Worm (Caenorhabditis elegans) whole organism, L1 larva: ENCODE data around the gene C16C8.18.

Source experiments
- C16A3.4 ChIP-seq: fragments of 150-350 bp; optimal IDR thresholded peaks from 2 replicates; lab custom pipeline; 2014; ENCODE audit warnings: missing biosample characterization, missing genetic modification characterization
- C34B4.2 ChIP-seq: sonication (generic microtip); optimal IDR thresholded peaks from 2 replicates; lab custom pipeline; 2017; ENCODE audit warnings: mild to moderate bottlenecking, missing genetic modification characterization, missing compliant biosample characterization
- aha-1 ChIP-seq: fragments of 150-350 bp; optimal IDR thresholded peaks from 2 replicates; lab custom pipeline; 2014; ENCODE audit warnings: missing biosample characterization, missing genetic modification characterization
- aly-2 ChIP-seq: fragments of 150-350 bp; optimal IDR thresholded peaks from 2 replicates; lab custom pipeline; 2014; ENCODE audit warnings: missing biosample characterization, missing genetic modification characterization
- ama-1 ChIP-seq: fragments of 150-350 bp; optimal IDR thresholded peaks from 2 replicates; lab custom pipeline; 2014
- blmp-1 ChIP-seq: fragments of 150-350 bp; optimal IDR thresholded peaks from 2 replicates; lab custom pipeline; 2014; ENCODE audit warnings: missing biosample characterization, missing genetic modification characterization
- ceh-88 ChIP-seq: fragments of 200-800 bp; sonication (Bioruptor generic); IDR thresholded peaks from 2 replicates; pipeline ENCODE4 v1.3.6; 2022; ENCODE audit warnings: missing genetic modification characterization, missing compliant biosample characterization
- dpl-1 ChIP-seq, 3 experiments: fragments of 150-350 bp in 2 of 3; sonication (generic microtip) in 1 of 3; optimal IDR thresholded peaks; 2 replicates each; lab custom pipeline; 2014 to 2017; ENCODE audit warnings: missing biosample characterization in 3 of 3, missing genetic modification characterization in 3 of 3, missing genetic modification reagents in 3 of 3
- efl-1 ChIP-seq, 4 experiments: fragments of 150-350 bp; optimal IDR thresholded peaks in 3 of 4; peaks in 1 of 4; 1 replicate in 1 of 4; 2 replicates in 3 of 4; lab custom pipeline; 2014; ENCODE audit warnings: missing biosample characterization in 2 of 4, missing genetic modification characterization in 2 of 4, missing genetic modification reagents in 2 of 4
- egl-13 ChIP-seq: sonication (generic microtip); optimal IDR thresholded peaks from 2 replicates; lab custom pipeline; 2016; ENCODE audit warnings: missing genotype, missing genetic modification reagents, missing genetic modification characterization, missing compliant biosample characterization
- ets-5 ChIP-seq: fragments of 200-800 bp; sonication (Bioruptor generic); IDR thresholded peaks from 2 replicates; pipeline ENCODE4 v1.3.6; 2022; ENCODE audit warnings: missing genetic modification characterization, missing compliant biosample characterization
- fkh-4 ChIP-seq: sonication (generic microtip); optimal IDR thresholded peaks from 2 replicates; lab custom pipeline; 2016; ENCODE audit warnings: missing compliant biosample characterization, missing genetic modification characterization, borderline replicate concordance
- fkh-8 ChIP-seq: sonication (generic microtip); optimal IDR thresholded peaks from 2 replicates; lab custom pipeline; 2016; ENCODE audit warnings: mild to moderate bottlenecking, missing genetic modification characterization, missing compliant biosample characterization
- grh-1 ChIP-seq: fragments of 200-800 bp; sonication (Bioruptor generic); IDR thresholded peaks from 2 replicates; pipeline ENCODE4 v1.3.6; 2022; ENCODE audit warnings: missing genetic modification reagents, missing genetic modification characterization, missing compliant biosample characterization
- hlh-4 ChIP-seq: sonication (generic microtip); optimal IDR thresholded peaks from 2 replicates; lab custom pipeline; 2016; ENCODE audit warnings: mild to moderate bottlenecking, missing genetic modification characterization, missing compliant biosample characterization
- lin-15B ChIP-seq: fragments of 150-350 bp; sonication (generic microtip); optimal IDR thresholded peaks from 3 replicates; lab custom pipeline; 2014; ENCODE audit warnings: missing biosample characterization, missing genetic modification characterization
- lin-35 ChIP-seq, 2 experiments: fragments of 150-350 bp; optimal IDR thresholded peaks; 2 replicates each; lab custom pipeline; 2014; ENCODE audit warnings: missing biosample characterization in 2 of 2, missing genetic modification characterization in 2 of 2, missing genetic modification reagents in 2 of 2
- lin-39 ChIP-seq: fragments of 150-350 bp; optimal IDR thresholded peaks from 2 replicates; lab custom pipeline; 2014; ENCODE audit warnings: missing biosample characterization, missing genetic modification reagents, missing genetic modification characterization
- lsy-2 ChIP-seq, 2 experiments: fragments of 150-350 bp; optimal IDR thresholded peaks; 2 replicates each; lab custom pipeline; 2014; ENCODE audit warnings: missing biosample characterization in 2 of 2, missing genetic modification characterization in 2 of 2
- mef-2 ChIP-seq: fragments of 150-350 bp; optimal IDR thresholded peaks from 2 replicates; lab custom pipeline; 2014; ENCODE audit warnings: missing biosample characterization, missing genetic modification characterization
- mep-1 ChIP-seq: fragments of 150-350 bp; optimal IDR thresholded peaks from 2 replicates; lab custom pipeline; 2014; ENCODE audit warnings: missing biosample characterization, missing genetic modification characterization
- nhr-12 ChIP-seq: sonication (generic microtip); optimal IDR thresholded peaks from 2 replicates; lab custom pipeline; 2017; ENCODE audit warnings: missing biosample characterization, missing genetic modification characterization
- nhr-237 ChIP-seq: fragments of 150-350 bp; optimal IDR thresholded peaks from 2 replicates; lab custom pipeline; 2014; ENCODE audit warnings: missing biosample characterization, missing genetic modification characterization
- nhr-47 ChIP-seq: sonication (generic microtip); optimal IDR thresholded peaks from 2 replicates; lab custom pipeline; 2016; ENCODE audit warnings: mild to moderate bottlenecking, missing genetic modification characterization, moderate library complexity, missing compliant biosample characterization
- nhr-71 ChIP-seq: sonication (generic microtip); optimal IDR thresholded peaks from 2 replicates; lab custom pipeline; 2016; ENCODE audit warnings: mild to moderate bottlenecking, missing genetic modification characterization, moderate library complexity, missing compliant biosample characterization
- nhr-84 ChIP-seq: sonication (generic microtip); optimal IDR thresholded peaks from 2 replicates; lab custom pipeline; 2017; ENCODE audit warnings: missing biosample characterization, missing genetic modification characterization
- nhr-90 ChIP-seq: sonication (generic microtip); optimal IDR thresholded peaks from 2 replicates; lab custom pipeline; 2016; ENCODE audit warnings: mild to moderate bottlenecking, missing genetic modification characterization, missing compliant biosample characterization; ENCODE audit not compliant: poor library complexity
- pax-3 ChIP-seq: fragments of 200-800 bp; sonication (Bioruptor generic); optimal IDR thresholded peaks from 2 replicates; lab custom pipeline; 2018; ENCODE audit warnings: mild to moderate bottlenecking, missing genetic modification characterization, moderate library complexity, missing compliant biosample characterization
- skn-1 ChIP-seq: fragments of 150-350 bp; optimal IDR thresholded peaks from 2 replicates; lab custom pipeline; 2014; ENCODE audit warnings: missing biosample characterization, missing genetic modification characterization
- snu-23 ChIP-seq: sonication (generic microtip); optimal IDR thresholded peaks from 2 replicates; lab custom pipeline; 2016; ENCODE audit warnings: missing genetic modification characterization, missing compliant biosample characterization
- sptf-1 ChIP-seq: fragments of 150-350 bp; optimal IDR thresholded peaks from 2 replicates; lab custom pipeline; 2014; ENCODE audit warnings: missing biosample characterization, missing genetic modification characterization
- swsn-7 ChIP-seq: sonication (generic microtip); optimal IDR thresholded peaks from 2 replicates; lab custom pipeline; 2016; ENCODE audit warnings: missing genetic modification characterization, missing compliant biosample characterization
- tbx-2 ChIP-seq: sonication (generic microtip); optimal IDR thresholded peaks from 2 replicates; lab custom pipeline; 2016; ENCODE audit warnings: missing genetic modification characterization, missing compliant biosample characterization
- tlp-1 ChIP-seq: fragments of 150-350 bp; optimal IDR thresholded peaks from 2 replicates; lab custom pipeline; 2014; ENCODE audit warnings: missing biosample characterization, missing genetic modification characterization
- unc-62 ChIP-seq: fragments of 150-350 bp; optimal IDR thresholded peaks from 2 replicates; lab custom pipeline; 2014; ENCODE audit warnings: missing biosample characterization, missing genetic modification reagents, missing genetic modification characterization
- unc-86 ChIP-seq: sonication (generic microtip); optimal IDR thresholded peaks from 2 replicates; lab custom pipeline; 2016; ENCODE audit warnings: missing genetic modification characterization, missing compliant biosample characterization
- unc-98 ChIP-seq: fragments of 200-800 bp; sonication (Bioruptor generic); IDR thresholded peaks from 2 replicates; pipeline ENCODE4 v1.3.6; 2022; ENCODE audit warnings: missing genetic modification characterization, missing compliant biosample characterization
- vab-15 ChIP-seq: sonication (generic microtip); optimal IDR thresholded peaks from 2 replicates; lab custom pipeline; 2017; ENCODE audit warnings: missing genotype, mild to moderate bottlenecking, missing genetic modification characterization, missing compliant biosample characterization
- zag-1 ChIP-seq: fragments of 150-350 bp; optimal IDR thresholded peaks from 2 replicates; lab custom pipeline; 2014; ENCODE audit warnings: missing biosample characterization, missing genetic modification characterization
- ztf-11 ChIP-seq, 2 experiments: sonication (generic microtip); optimal IDR thresholded peaks; 2 replicates each; lab custom pipeline; 2016 to 2017; ENCODE audit warnings: missing genetic modification characterization in 2 of 2, missing biosample characterization in 1 of 2, missing compliant biosample characterization in 1 of 2

C16C8.18 gene

ce11 chrII:3402854-3403253 is 26.6 kb upstream of the C16C8.18 start, which contains the start of gene nep-10:
TSS of gene nep-10 (minus strand) at chrII:3402954.
- TF ChIP-seq sptf-1 (tag; lab: Kevin White, UChicago) (no peak), snu-23 (GFP tag; lab: Kevin White, UChicago) (no peak), nhr-84 (tag; lab: Kevin White, UChicago) (no peak), efl-1 (optimal IDR thresholded peaks at IDR 0.05; lab: Kevin White, UChicago) (no peak), efl-1 (GFP tag; optimal IDR thresholded peaks at IDR 0.05 in 1 of 2; lab: Kevin White, UChicago) (peak in 1 of 2 experiments; percentile 79), C34B4.2 (no peak), tlp-1 (no peak), nhr-47 (no peak)
- TF ChIP-seq, all 84 proteins: peak for 1

ce11 chrII:3403535-3403934 is 26.0 kb upstream of the C16C8.18 start, which contains the start of gene nep-8:
TSS of gene nep-8 (plus strand) at chrII:3403835.
- TF ChIP-seq dpl-1 (GFP tag; optimal IDR thresholded peaks at IDR 0.05; lab: Kevin White, UChicago), result no peak
- no peak for TF ChIP-seq nhr-90
- TF ChIP-seq pax-3 (tag; lab: Kevin White, UChicago), result no peak
- no peak for TF ChIP-seq ets-5 (GFP tag; lab: Robert Waterston, UW)
- no peak for TF ChIP-seq unc-86 (tag; lab: Kevin White, UChicago)
- no peak for TF ChIP-seq lin-35 (GFP tag; optimal IDR thresholded peaks at IDR 0.05; lab: Kevin White, UChicago)
- no peak for TF ChIP-seq sptf-1 (tag; lab: Kevin White, UChicago)
- no peak for TF ChIP-seq zag-1 (tag; lab: Kevin White, UChicago)
- no peak for TF ChIP-seq ztf-11 (tag; optimal IDR thresholded peaks at IDR 0.05; lab: Kevin White, UChicago)
- no peak for TF ChIP-seq egl-13 (tag; lab: Kevin White, UChicago)
- TF ChIP-seq unc-62 (GFP tag; lab: Kevin White, UChicago), result no peak
- TF ChIP-seq efl-1 (optimal IDR thresholded peaks at IDR 0.05; lab: Kevin White, UChicago), result no peak
- TF ChIP-seq efl-1 (GFP tag; optimal IDR thresholded peaks at IDR 0.05 in 1 of 2; lab: Kevin White, UChicago), result no peak
- no peak for TF ChIP-seq skn-1

ce11 chrII:3414383-3414910 is 15.1 kb upstream of the C16C8.18 start, which contains the start of the genes F18A12.7 and F18A12.2:
TSS of gene F18A12.7 (minus strand) at chrII:3414483.
TSS of gene F18A12.2 (plus strand) at chrII:3414860.
- TF ChIP-seq nhr-237 (no peak), dpl-1 (GFP tag; optimal IDR thresholded peaks at IDR 0.05; lab: Kevin White, UChicago) (no peak), nhr-84 (tag; lab: Kevin White, UChicago) (no peak), mef-2 (no peak), ceh-88 (GFP tag; lab: Robert Waterston, UW) (no peak), lsy-2 (tag; optimal IDR thresholded peaks at IDR 0.05; lab: Kevin White, UChicago) (no peak), blmp-1 (tag; lab: Kevin White, UChicago) (no peak), ztf-11 (tag; optimal IDR thresholded peaks at IDR 0.05; lab: Kevin White, UChicago) (no peak), swsn-7 (no peak), lin-39 (no peak), grh-1 (no peak), vab-15 (tag; lab: Kevin White, UChicago) (no peak), snu-23 (GFP tag; lab: Kevin White, UChicago) (no peak), ama-1 (lab: Kevin White, UChicago) (no peak), fkh-8 (tag; lab: Kevin White, UChicago) (no peak), aly-2 (no peak), hlh-4 (no peak), nhr-47 (no peak)

- TF ChIP-seq tlp-1 (no peak), aha-1 (no peak), nhr-84 (tag; lab: Kevin White, UChicago) (no peak), tbx-2 (no peak), C16A3.4 (tag; lab: Kevin White, UChicago) (no peak), nhr-12 (tag; lab: Kevin White, UChicago) (no peak), sptf-1 (tag; lab: Kevin White, UChicago) (no peak), lin-15B (no peak), grh-1 (no peak), fkh-4 (no peak), egl-13 (tag; lab: Kevin White, UChicago) (no peak), mep-1 (tag; lab: Kevin White, UChicago) (no peak), pax-3 (tag; lab: Kevin White, UChicago) (no peak), lin-35 (GFP tag; optimal IDR thresholded peaks at IDR 0.05; lab: Kevin White, UChicago) (no peak), nhr-47 (no peak), nhr-71 (tag; lab: Kevin White, UChicago) (no peak), unc-98 (no peak)
Observed at ce11 chrII:3416528-3416927, 13.0 kb upstream of the C16C8.18 start, which contains the start of gene nep-6. TSS of gene nep-6 (plus strand) at chrII:3416828.
